Worm (Caenorhabditis elegans): ENCODE measurements around the gene irld-6.

- TF ChIP-seq him-1 (tag; optimal IDR thresholded peaks at IDR 0.05): no peak
- TF ChIP-seq dao-5 (tag; optimal IDR thresholded peaks at IDR 0.05): no peak
- TF ChIP-seq W03F9.2 (tag; optimal IDR thresholded peaks at IDR 0.05): no peak
These were observed 44.6 kb downstream of the irld-6 start for ce11 chrV:10711829-10712607.
